Fruit fly (Drosophila melanogaster): ENCODE data around the gene CG15721.
A peak's percentile ranks its signal among the peaks of the same experiment; 100 is the strongest.

Gene CG15721

dm6 chrX:12957412-12957895, 13.1 kb upstream of the CG15721 start, which contains the start of gene hec (continued):
- TF ChIP-seq Nf-YB (GFP tag; optimal IDR thresholded peaks at IDR 0.05) (no peak), ham (GFP tag; IDR thresholded peaks at IDR 0.05) (no peak), hth (optimal IDR thresholded peaks at IDR 0.05) (no peak), CG10654 (GFP tag; optimal IDR thresholded peaks at IDR 0.05) (no peak), mam (GFP tag; optimal IDR thresholded peaks at IDR 0.05) (no peak), ranshi (GFP tag; IDR thresholded peaks at IDR 0.05) (peak; percentile 27; the same call in 1 of the 2 replicates), sim (GFP tag; IDR thresholded peaks at IDR 0.05) (no peak), CG5180 (GFP tag; optimal IDR thresholded peaks at IDR 0.05) (no peak), CG13894 (tag; optimal IDR thresholded peaks at IDR 0.05) (no peak), BtbVII (GFP tag; optimal IDR thresholded peaks at IDR 0.05) (no peak), CG9215 (GFP tag; IDR thresholded peaks at IDR 0.05) (0 out of 2 replicates have a peak, but pooled peaks have one; percentile 14), mld (GFP tag; IDR thresholded peaks at IDR 0.05; ENCODE audit: partially characterized antibody) (no peak), CG15479 (GFP tag; optimal IDR thresholded peaks at IDR 0.05) (no peak), psq (GFP tag; optimal IDR thresholded peaks at IDR 0.05) (no peak), Usf (GFP tag; optimal IDR thresholded peaks at IDR 0.05) (no peak), gcm (GFP tag; optimal IDR thresholded peaks at IDR 0.05) (no peak), CG6654 (GFP tag; optimal IDR thresholded peaks at IDR 0.05) (no peak), onecut (GFP tag; IDR thresholded peaks at IDR 0.05) (no peak), Fer2 (tag; optimal IDR thresholded peaks at IDR 0.05) (no peak), al (GFP tag; IDR thresholded peaks at IDR 0.05) (no peak), CG18476 (GFP tag; optimal IDR thresholded peaks at IDR 0.05) (no peak), CG14710 (tag; optimal IDR thresholded peaks at IDR 0.05) (no peak), CG10565 (GFP tag; optimal IDR thresholded peaks at IDR 0.05) (no peak), CG1603 (tag; optimal IDR thresholded peaks at IDR 0.05) (no peak), CG13424 (tag; optimal IDR thresholded peaks at IDR 0.05) (peak; percentile 19), Xbp1 (GFP tag; optimal IDR thresholded peaks at IDR 0.05) (no peak), NC2α (GFP tag; optimal IDR thresholded peaks at IDR 0.05) (no peak), Sry-δ (GFP tag; optimal IDR thresholded peaks at IDR 0.05) (no peak), CG13624 (GFP tag; optimal IDR thresholded peaks at IDR 0.05) (no peak), Pdp1 (GFP tag; optimal IDR thresholded peaks at IDR 0.05) (peak in 1 of 2 experiments; percentile 3), row (GFP tag; IDR thresholded peaks at IDR 0.05) (no peak; the same call in 2 of the 3 replicates), lab (GFP tag; optimal IDR thresholded peaks at IDR 0.05) (peak; percentile 36), CG7271 (tag; optimal IDR thresholded peaks at IDR 0.05) (no peak), CG10321 (GFP tag; IDR thresholded peaks at IDR 0.05) (no peak), CG12071 (GFP tag; optimal IDR thresholded peaks at IDR 0.05) (no peak), chif (GFP tag; optimal IDR thresholded peaks at IDR 0.05) (no peak), ttk (GFP tag; IDR thresholded peaks at IDR 0.05) (no peak), wek (GFP tag; optimal IDR thresholded peaks at IDR 0.05) (no peak), CG17359 (tag; optimal IDR thresholded peaks at IDR 0.05) (peak; percentile 42), slbo (GFP tag; IDR thresholded peaks at IDR 0.05) (peak; percentile 50; the same call in 1 of the 2 replicates), Hand (GFP tag; optimal IDR thresholded peaks at IDR 0.05) (no peak), fu2 (GFP tag; optimal IDR thresholded peaks at IDR 0.05) (no peak), CG7786 (GFP tag; optimal IDR thresholded peaks at IDR 0.05) (no peak), Fer3 (tag; optimal IDR thresholded peaks at IDR 0.05) (peak; percentile 25), trem (tag; optimal IDR thresholded peaks at IDR 0.05) (no peak), Lpt (GFP tag; optimal IDR thresholded peaks at IDR 0.05) (no peak), pho (GFP tag; optimal IDR thresholded peaks at IDR 0.05) (no peak), sug (tag; optimal IDR thresholded peaks at IDR 0.05) (no peak), CoRest (tag; optimal IDR thresholded peaks at IDR 0.05) (peak; percentile 9), CG2202 (tag; optimal IDR thresholded peaks at IDR 0.05) (no peak), insv (GFP tag; optimal IDR thresholded peaks at IDR 0.05) (no peak)
